Fruit fly (Drosophila melanogaster): ENCODE measurements around the gene Pburs.

DNA sequence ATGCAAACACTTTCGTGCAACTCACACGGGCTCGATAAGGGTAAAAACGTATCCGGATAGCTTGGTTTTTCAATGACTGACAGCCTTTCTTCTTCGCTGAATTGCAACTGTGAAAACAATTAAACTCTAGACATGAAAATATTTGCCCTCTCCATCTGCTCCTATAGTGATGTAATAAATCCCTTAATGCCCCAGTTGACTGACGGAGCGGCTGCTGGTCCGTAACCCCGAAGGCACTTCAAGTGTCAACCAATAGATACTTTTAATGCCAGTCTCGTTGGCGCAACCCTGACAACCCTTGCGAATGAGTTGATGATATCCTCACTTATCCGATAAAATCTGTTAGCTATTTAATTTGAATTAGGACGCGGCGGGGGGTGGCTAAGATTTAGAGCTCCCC lies 47.2 kb upstream of the Pburs start:
- TF ChIP-seq CG10959 (GFP tag; IDR thresholded peaks at IDR 0.05) = no peak
- TF ChIP-seq CG12236 (GFP tag; optimal IDR thresholded peaks at IDR 0.05) = no peak
- no peak for TF ChIP-seq row (GFP tag; IDR thresholded peaks at IDR 0.05)
- no peak for TF ChIP-seq CG10209 (GFP tag; optimal IDR thresholded peaks at IDR 0.05)
- no peak for TF ChIP-seq CG15073 (GFP tag; optimal IDR thresholded peaks at IDR 0.05)
- TF ChIP-seq prd (optimal IDR thresholded peaks at IDR 0.05) = no peak
- TF ChIP-seq prd (GFP tag; IDR thresholded peaks at IDR 0.05) = no peak
- TF ChIP-seq dmrt11E (tag; optimal IDR thresholded peaks at IDR 0.05) = no peak
- TF ChIP-seq CG8478 (optimal IDR thresholded peaks at IDR 0.05) = no peak
- no peak for TF ChIP-seq CG7745 (tag; optimal IDR thresholded peaks at IDR 0.05)
- TF ChIP-seq disco-r (GFP tag; optimal IDR thresholded peaks at IDR 0.05) = no peak
- no peak for TF ChIP-seq ham (GFP tag; IDR thresholded peaks at IDR 0.05)
- TF ChIP-seq h (optimal IDR thresholded peaks at IDR 0.05) = no peak
- TF ChIP-seq CG18011 (GFP tag; optimal IDR thresholded peaks at IDR 0.05) = no peak
